Fruit fly (Drosophila melanogaster) whole organism, embryonic: ENCODE measurements around the gene Ccz1.

Experiments used
- Asciz ChIP-seq: fragments of 200-800 bp; sonication (Bioruptor generic); optimal IDR thresholded peaks from 2 replicates; lab custom pipeline; 2017; ENCODE audit warnings: missing biosample characterization, mild to moderate bottlenecking, missing genetic modification characterization, missing genetic modification reagents
- BtbVII ChIP-seq: fragments of 200-800 bp; sonication (Bioruptor generic); optimal IDR thresholded peaks from 3 replicates; lab custom pipeline; 2017; ENCODE audit warnings: missing biosample characterization, mild to moderate bottlenecking, missing genetic modification characterization
- Bteb2 ChIP-seq: fragments of 200-800 bp; sonication (Bioruptor generic); optimal IDR thresholded peaks from 2 replicates; lab custom pipeline; 2016; ENCODE audit warnings: missing biosample characterization, missing genetic modification characterization
- CG10366 ChIP-seq: fragments of 200-800 bp; sonication (Bioruptor generic); IDR thresholded peaks from 2 replicates; pipeline ENCODE4 v1.3.6; 2022; ENCODE audit warnings: missing biosample characterization, missing genetic modification characterization
- CG11085 ChIP-seq: fragments of 200-800 bp; sonication (Bioruptor generic); IDR thresholded peaks from 2 replicates; pipeline ENCODE4 v1.3.6; 2022; ENCODE audit warnings: missing biosample characterization, missing genetic modification characterization
- CG15479 ChIP-seq: fragments of 200-800 bp; sonication (Bioruptor generic); optimal IDR thresholded peaks from 3 replicates; lab custom pipeline; 2019; ENCODE audit warnings: missing biosample characterization, mild to moderate bottlenecking, missing genetic modification characterization, moderate library complexity
- CG2202 ChIP-seq: fragments of 200-800 bp; sonication (Bioruptor generic); optimal IDR thresholded peaks from 2 replicates; lab custom pipeline; 2018; ENCODE audit warnings: missing biosample characterization, mild to moderate bottlenecking, missing genetic modification characterization
- CG2712 ChIP-seq: fragments of 200-800 bp; optimal IDR thresholded peaks from 3 replicates; lab custom pipeline; 2019; ENCODE audit warnings: missing biosample characterization, mild to moderate bottlenecking, missing genetic modification characterization, moderate library complexity
- CG2889 ChIP-seq: fragments of 200-800 bp; sonication (Bioruptor generic); IDR thresholded peaks from 3 replicates; pipeline ENCODE4 v1.3.6; 2022; ENCODE audit warnings: missing biosample characterization, missing genetic modification characterization
- CG3163 ChIP-seq: fragments of 200-800 bp; sonication (Bioruptor generic); optimal IDR thresholded peaks from 3 replicates; lab custom pipeline; 2016; ENCODE audit warnings: missing biosample characterization, missing genetic modification characterization
- CG34224 ChIP-seq: fragments of 200-800 bp; sonication (Bioruptor generic); IDR thresholded peaks from 3 replicates; pipeline ENCODE4 v1.3.6; 2022; ENCODE audit warnings: missing biosample characterization, missing genetic modification characterization; ENCODE audit not compliant: partially characterized antibody
- CG3995 ChIP-seq: fragments of 200-800 bp; sonication (Bioruptor generic); optimal IDR thresholded peaks from 3 replicates; lab custom pipeline; 2016; ENCODE audit warnings: missing biosample characterization, missing genetic modification characterization
- CG4360 ChIP-seq: fragments of 200-800 bp; sonication (Bioruptor generic); IDR thresholded peaks from 2 replicates; pipeline ENCODE4 v1.3.6; 2022; ENCODE audit warnings: missing biosample characterization, missing genetic modification characterization
- CG4617 ChIP-seq: fragments of 200-800 bp; sonication (Bioruptor generic); optimal IDR thresholded peaks from 3 replicates; lab custom pipeline; 2016; ENCODE audit warnings: missing biosample characterization, missing genetic modification characterization, borderline replicate concordance
- CG6254 ChIP-seq: fragments of 200-800 bp; sonication (Bioruptor generic); optimal IDR thresholded peaks from 3 replicates; lab custom pipeline; 2017; ENCODE audit warnings: mild to moderate bottlenecking, missing biosample characterization, missing genetic modification reagents, missing genetic modification characterization
- CG7839 ChIP-seq: fragments of 200-800 bp; sonication (Bioruptor generic); optimal IDR thresholded peaks from 3 replicates; lab custom pipeline; 2018; ENCODE audit warnings: missing biosample characterization, mild to moderate bottlenecking, missing genetic modification characterization, moderate library complexity
- CG8478 ChIP-seq: fragments of >200 bp; optimal IDR thresholded peaks from 2 replicates; lab custom pipeline; 2018
- Camta ChIP-seq: fragments of 200-800 bp; sonication (Bioruptor generic); optimal IDR thresholded peaks from 2 replicates; lab custom pipeline; 2016; ENCODE audit warnings: missing biosample characterization, missing genetic modification characterization
- CkIIα-i1 ChIP-seq: fragments of 200-800 bp; sonication (Bioruptor generic); IDR thresholded peaks from 2 replicates; pipeline ENCODE4 v1.3.6; 2022; ENCODE audit warnings: missing biosample characterization, missing genetic modification characterization
- Doc3 ChIP-seq: fragments of 200-800 bp; sonication (Bioruptor generic); IDR thresholded peaks from 3 replicates; pipeline ENCODE4 v1.3.6; 2022; ENCODE audit warnings: missing biosample characterization, missing genetic modification characterization; ENCODE audit not compliant: partially characterized antibody
- E2f1 ChIP-seq: fragments of 200-800 bp; sonication (Bioruptor generic); IDR thresholded peaks from 2 replicates; pipeline ENCODE4 v1.3.6; 2022; ENCODE audit warnings: missing biosample characterization, missing genetic modification characterization
- Hmr ChIP-seq: fragments of 200-800 bp; sonication (Bioruptor generic); optimal IDR thresholded peaks from 3 replicates; lab custom pipeline; 2017; ENCODE audit warnings: mild to moderate bottlenecking, missing biosample characterization, missing genetic modification reagents, missing genetic modification characterization
- Hmx ChIP-seq: fragments of 200-800 bp; sonication (Bioruptor generic); optimal IDR thresholded peaks from 2 replicates; lab custom pipeline; 2016; ENCODE audit warnings: missing biosample characterization, missing genetic modification characterization
- MESR4 ChIP-seq: fragments of 200-800 bp; sonication (Bioruptor generic); optimal IDR thresholded peaks from 2 replicates; lab custom pipeline; 2018; ENCODE audit warnings: missing biosample characterization, mild to moderate bottlenecking, missing genetic modification characterization, moderate library complexity
- Med ChIP-seq: fragments of 200-800 bp; sonication (Bioruptor generic); peaks from one replicate; lab custom pipeline; 2016; ENCODE audit warnings: missing biosample characterization, missing genetic modification characterization, mild to moderate bottlenecking, inconsistent platforms, moderate library complexity
- NfI ChIP-seq: fragments of 200-800 bp; sonication (Bioruptor generic); optimal IDR thresholded peaks from 3 replicates; lab custom pipeline; 2018; ENCODE audit warnings: missing biosample characterization, mild to moderate bottlenecking, missing genetic modification characterization, moderate library complexity
- bab2 ChIP-seq: fragments of 200-800 bp; sonication (Bioruptor generic); optimal IDR thresholded peaks from 2 replicates; lab custom pipeline; 2016; ENCODE audit warnings: missing biosample characterization, missing genetic modification characterization
- bcd ChIP-seq: fragments of 200-800 bp; sonication (Bioruptor generic); optimal IDR thresholded peaks from 2 replicates; lab custom pipeline; 2017; ENCODE audit warnings: missing biosample characterization, mild to moderate bottlenecking, missing genetic modification characterization
- cato ChIP-seq: fragments of 200-800 bp; sonication (Bioruptor generic); optimal IDR thresholded peaks from 2 replicates; lab custom pipeline; 2016; ENCODE audit warnings: missing biosample characterization, missing genetic modification characterization, borderline replicate concordance
- cg ChIP-seq: fragments of 200-800 bp; sonication (Bioruptor generic); optimal IDR thresholded peaks from 3 replicates; lab custom pipeline; 2019; ENCODE audit warnings: missing biosample characterization, mild to moderate bottlenecking, missing genetic modification characterization, moderate library complexity
- ci ChIP-seq: fragments of 200-800 bp; sonication (Bioruptor generic); IDR thresholded peaks from 3 replicates; pipeline ENCODE4 v1.3.6; 2022; ENCODE audit warnings: missing biosample characterization, missing genetic modification characterization
- crp ChIP-seq, 2 experiments: fragments of 200-800 bp; sonication (Bioruptor generic); optimal IDR thresholded peaks; 2 replicates in 1 of 2; 3 replicates in 1 of 2; lab custom pipeline; 2017; ENCODE audit warnings: missing biosample characterization in 2 of 2, missing genetic modification characterization in 2 of 2, mild to moderate bottlenecking in 1 of 2, moderate library complexity in 1 of 2
- fd102C ChIP-seq: fragments of 200-800 bp; sonication (Bioruptor generic); optimal IDR thresholded peaks from 2 replicates; lab custom pipeline; 2018; ENCODE audit warnings: missing biosample characterization, mild to moderate bottlenecking, missing genetic modification characterization, moderate library complexity
- gsb ChIP-seq: fragments of 200-800 bp; sonication (Bioruptor generic); IDR thresholded peaks from 2 replicates; pipeline ENCODE4 v1.3.6; 2022; ENCODE audit warnings: missing biosample characterization, missing genetic modification characterization
- hb ChIP-seq: fragments of 200-800 bp; sonication (Bioruptor generic); IDR thresholded peaks from 3 replicates; pipeline ENCODE4 v1.3.6; 2022; ENCODE audit warnings: missing biosample characterization, missing genetic modification characterization; ENCODE audit not compliant: partially characterized antibody
- hkb ChIP-seq, 2 experiments: fragments of 200-800 bp in 1 of 2; fragments of >200 bp in 1 of 2; sonication (Bioruptor generic) in 1 of 2; IDR thresholded peaks in 1 of 2; optimal IDR thresholded peaks in 1 of 2; 2 replicates each; pipeline versions ENCODE4 v1.3.6 to Lab custom; 2017 to 2022; ENCODE audit warnings: missing biosample characterization in 1 of 2, missing genetic modification characterization in 1 of 2
- jigr1 ChIP-seq: fragments of 200-800 bp; sonication (Bioruptor generic); IDR thresholded peaks from 3 replicates; pipeline ENCODE4 v1.3.6; 2022; ENCODE audit warnings: missing biosample characterization, missing genetic modification characterization
- kni ChIP-seq: fragments of 200-800 bp; sonication (Bioruptor generic); optimal IDR thresholded peaks from 3 replicates; lab custom pipeline; 2017; ENCODE audit warnings: mild to moderate bottlenecking, missing biosample characterization, missing genetic modification reagents, missing genetic modification characterization
- lov ChIP-seq, 2 experiments: fragments of 200-800 bp in 1 of 2; fragments of >200 bp in 1 of 2; sonication (Bioruptor generic) in 1 of 2; IDR thresholded peaks in 1 of 2; optimal IDR thresholded peaks in 1 of 2; 2 replicates in 1 of 2; 3 replicates in 1 of 2; pipeline versions ENCODE4 v1.3.6 to Lab custom; 2017 to 2022; ENCODE audit warnings: missing biosample characterization in 1 of 2, missing genetic modification characterization in 1 of 2
- nom ChIP-seq: fragments of 200-800 bp; sonication (Bioruptor generic); optimal IDR thresholded peaks from 2 replicates; lab custom pipeline; 2017; ENCODE audit warnings: missing biosample characterization, missing genetic modification characterization, mild to moderate bottlenecking, moderate library complexity, missing genetic modification reagents
- p53 ChIP-seq: fragments of 200-800 bp; sonication (Bioruptor generic); optimal IDR thresholded peaks from 2 replicates; lab custom pipeline; 2016; ENCODE audit warnings: missing biosample characterization, missing genetic modification characterization
- row ChIP-seq: fragments of 200-800 bp; sonication (Bioruptor generic); IDR thresholded peaks from 3 replicates; pipeline ENCODE4 v1.3.6; 2022; ENCODE audit warnings: missing biosample characterization, missing genetic modification characterization
- sens-2 ChIP-seq: fragments of 200-800 bp; sonication (Bioruptor generic); IDR thresholded peaks from 2 replicates; pipeline ENCODE4 v1.3.6; 2022; ENCODE audit warnings: missing biosample characterization, missing genetic modification characterization
- toy ChIP-seq: fragments of 200-800 bp; sonication (Bioruptor generic); IDR thresholded peaks from 2 replicates; pipeline ENCODE4 v1.3.6; 2022; ENCODE audit warnings: missing biosample characterization, missing genetic modification characterization
- unc-4 ChIP-seq: fragments of 200-800 bp; sonication (Bioruptor generic); IDR thresholded peaks from 2 replicates; pipeline ENCODE4 v1.3.6; 2022; ENCODE audit warnings: missing biosample characterization, missing genetic modification characterization; ENCODE audit not compliant: partially characterized antibody
- vvl ChIP-seq: fragments of 200-800 bp; sonication (Bioruptor generic); IDR thresholded peaks from 2 replicates; pipeline ENCODE4 v1.3.6; 2022; ENCODE audit warnings: missing biosample characterization, missing genetic modification characterization
- z ChIP-seq: fragments of 200-800 bp; sonication (Bioruptor generic); IDR thresholded peaks from 3 replicates; pipeline ENCODE4 v1.3.6; 2022; ENCODE audit warnings: missing biosample characterization, missing genetic modification characterization
- zen ChIP-seq: fragments of 200-800 bp; sonication (Bioruptor generic); optimal IDR thresholded peaks from 3 replicates; lab custom pipeline; 2018; ENCODE audit warnings: missing biosample characterization, mild to moderate bottlenecking, missing genetic modification characterization, moderate library complexity

Gene Ccz1

DNA sequence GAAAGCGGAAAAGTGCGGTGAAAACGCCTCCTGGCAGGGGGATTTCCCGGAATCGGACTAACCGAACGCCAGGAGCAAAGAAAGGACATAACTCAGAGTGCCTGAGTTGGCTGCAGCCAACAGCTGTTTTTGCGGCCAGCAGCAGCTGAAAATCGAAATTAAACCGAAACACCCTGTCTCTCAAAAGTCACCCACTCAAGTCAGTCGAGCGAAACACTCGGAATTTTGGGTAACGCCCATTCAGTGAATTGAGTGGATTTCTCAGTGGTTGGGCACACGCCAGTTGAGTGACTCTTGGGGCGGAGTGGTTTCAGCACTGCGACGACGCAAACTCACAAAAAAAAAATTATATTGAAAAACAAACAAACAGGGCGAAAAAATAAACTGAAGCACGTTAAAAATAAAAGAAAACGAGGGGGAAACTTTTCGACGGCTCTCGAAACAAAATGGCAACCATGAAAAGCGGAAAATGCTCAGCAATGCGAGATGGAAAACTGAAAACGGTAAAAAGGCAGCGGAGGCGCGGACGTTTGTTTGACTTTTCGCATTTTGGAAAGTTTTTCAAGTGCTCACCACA lies 20.1 kb downstream of the Ccz1 start (continued):
- no peak for TF ChIP-seq Asciz
- TF ChIP-seq jigr1 (GFP tag; lab: Robert Waterston, UW), result no peak
- peak in 1 of 2 experiments; percentile 50 for TF ChIP-seq crp (GFP tag; optimal IDR thresholded peaks at IDR 0.05; lab: Kevin White, UChicago)
- TF ChIP-seq cato (GFP tag; lab: Kevin White, UChicago), result no peak
- no peak for TF ChIP-seq MESR4 (GFP tag; lab: Kevin White, UChicago)
- no peak for TF ChIP-seq Hmr (GFP tag; lab: Kevin White, UChicago)
- no peak for TF ChIP-seq Bteb2 (GFP tag; lab: Kevin White, UChicago)
- peak; percentile 95 for TF ChIP-seq nom (GFP tag; lab: Kevin White, UChicago)
- TF ChIP-seq, all 482 proteins: peak for 30

- TF ChIP-seq z (GFP tag; lab: Robert Waterston, UW) (peak; percentile 60; the same call in 1 of the 3 replicates), CG8478 (lab: Kevin White, UChicago) (peak; percentile 66), row (no peak), vvl (GFP tag; lab: Robert Waterston, UW) (peak; percentile 65; the same call in 1 of the 2 replicates), fd102C (GFP tag; lab: Kevin White, UChicago) (no peak), BtbVII (GFP tag; lab: Kevin White, UChicago) (no peak), CG4617 (GFP tag; lab: Kevin White, UChicago) (no peak), bcd (GFP tag; lab: Kevin White, UChicago) (no peak), Hmx (no peak), p53 (no peak), CG11085 (GFP tag; lab: Robert Waterston, UW) (no peak), CG10366 (GFP tag; lab: Robert Waterston, UW) (no peak), NfI (no peak), sens-2 (GFP tag; lab: Robert Waterston, UW) (no peak), unc-4 (GFP tag; lab: Robert Waterston, UW) (no peak), CkIIα-i1 (no peak), CG2202 (tag; lab: Kevin White, UChicago) (no peak), ci (0 out of 3 replicates have a peak, but pooled peaks have one; percentile 9), cg (GFP tag; lab: Kevin White, UChicago) (peak; percentile 77), CG6254 (GFP tag; lab: Kevin White, UChicago) (peak; percentile 2), CG7839 (tag; lab: Kevin White, UChicago) (no peak), CG15479 (GFP tag; lab: Kevin White, UChicago) (peak; percentile 79), kni (GFP tag; lab: Kevin White, UChicago) (peak; percentile 34), bab2 (GFP tag; lab: Kevin White, UChicago) (no peak), hkb (optimal IDR thresholded peaks at IDR 0.05; lab: Kevin White, UChicago) (no peak), hkb (GFP tag; IDR thresholded peaks at IDR 0.05; lab: Robert Waterston, UW) (no peak), hb (GFP tag; lab: Robert Waterston, UW) (no peak), CG3163 (GFP tag; lab: Kevin White, UChicago) (no peak), Doc3 (GFP tag; lab: Robert Waterston, UW) (no peak), CG3995 (no peak), gsb (no peak), CG34224 (GFP tag; lab: Robert Waterston, UW) (no peak), CG2889 (GFP tag; lab: Robert Waterston, UW) (no peak), CG4360 (GFP tag; lab: Robert Waterston, UW) (peak; percentile 79), E2f1 (GFP tag; lab: Robert Waterston, UW) (no peak), toy (GFP tag; lab: Robert Waterston, UW) (no peak), zen (tag; lab: Kevin White, UChicago) (peak; percentile 57), Med (GFP tag; lab: Kevin White, UChicago) (peak; percentile 34), lov (optimal IDR thresholded peaks at IDR 0.05; lab: Kevin White, UChicago) (no peak), lov (GFP tag; IDR thresholded peaks at IDR 0.05; lab: Robert Waterston, UW) (no peak), CG2712 (tag; lab: Kevin White, UChicago) (no peak), Camta (GFP tag; lab: Kevin White, UChicago) (no peak)
Measured at dm6 chr3L:3876861-3877260, 22.1 kb downstream of the Ccz1 start.
